Worm (Caenorhabditis elegans) whole organism, L2 larva: Measurements from ENCODE around the gene vab-1.

Source experiments
- C34F6.9 ChIP-seq: fragments of 150-350 bp; optimal IDR thresholded peaks from 2 replicates; lab custom pipeline; 2014; ENCODE audit warnings: missing biosample characterization, missing genetic modification characterization
- R02D3.7 ChIP-seq: fragments of 150-350 bp; optimal IDR thresholded peaks from 2 replicates; lab custom pipeline; 2014; ENCODE audit warnings: missing biosample characterization, missing genetic modification characterization
- Y55F3AM.14 ChIP-seq: fragments of 200-800 bp; sonication (Bioruptor generic); optimal IDR thresholded peaks from 2 replicates; lab custom pipeline; 2018; ENCODE audit warnings: mild to moderate bottlenecking, missing genetic modification characterization, missing compliant biosample characterization
- alr-1 ChIP-seq: fragments of 150-350 bp; optimal IDR thresholded peaks from 2 replicates; lab custom pipeline; 2014; ENCODE audit warnings: missing biosample characterization, missing genetic modification characterization
- aly-2 ChIP-seq: fragments of 150-350 bp; optimal IDR thresholded peaks from 2 replicates; lab custom pipeline; 2014; ENCODE audit warnings: missing biosample characterization, missing genetic modification characterization
- ama-1 ChIP-seq: fragments of 150-350 bp; optimal IDR thresholded peaks from 2 replicates; lab custom pipeline; 2018; ENCODE audit warnings: inconsistent platforms
- blmp-1 ChIP-seq: sonication (generic microtip); optimal IDR thresholded peaks from 2 replicates; lab custom pipeline; 2017; ENCODE audit warnings: missing genetic modification characterization, mild to moderate bottlenecking, missing compliant biosample characterization, antibody characterized with exemption, moderate library complexity; ENCODE audit not compliant: insufficient read depth
- ceh-16 ChIP-seq: fragments of 150-350 bp; optimal IDR thresholded peaks from 2 replicates; lab custom pipeline; 2014; ENCODE audit warnings: missing biosample characterization, missing genetic modification characterization
- crh-2 ChIP-seq: sonication (generic microtip); optimal IDR thresholded peaks from 2 replicates; lab custom pipeline; 2017; ENCODE audit warnings: missing biosample characterization, missing genetic modification characterization
- dmd-4 ChIP-seq: sonication (generic microtip); optimal IDR thresholded peaks from 2 replicates; lab custom pipeline; 2017; ENCODE audit warnings: missing biosample characterization, missing genetic modification characterization
- egl-27 ChIP-seq: sonication (generic microtip); optimal IDR thresholded peaks from 3 replicates; lab custom pipeline; 2017; ENCODE audit warnings: missing biosample characterization, missing genetic modification reagents, missing genetic modification characterization
- elt-3 ChIP-seq: sonication (generic microtip); optimal IDR thresholded peaks from 2 replicates; lab custom pipeline; 2017; ENCODE audit warnings: missing biosample characterization, missing genetic modification characterization
- fos-1 ChIP-seq: fragments of 150-350 bp; optimal IDR thresholded peaks from 2 replicates; lab custom pipeline; 2014; ENCODE audit warnings: missing biosample characterization, missing genetic modification characterization
- lin-11 ChIP-seq: fragments of 150-350 bp; sonication (generic microtip); optimal IDR thresholded peaks from 2 replicates; lab custom pipeline; 2014; ENCODE audit warnings: missing biosample characterization, missing genetic modification characterization, inconsistent platforms, mixed read lengths
- lin-13 ChIP-seq: fragments of 150-350 bp; optimal IDR thresholded peaks from 2 replicates; lab custom pipeline; 2014; ENCODE audit warnings: missing biosample characterization, missing genetic modification reagents, missing genetic modification characterization
- lin-39 ChIP-seq: fragments of 150-350 bp; optimal IDR thresholded peaks from 2 replicates; lab custom pipeline; 2014; ENCODE audit warnings: missing biosample characterization, missing genetic modification reagents, missing genetic modification characterization
- lsy-2 ChIP-seq, 2 experiments: fragments of 150-350 bp in 1 of 2; sonication (generic microtip) in 1 of 2; optimal IDR thresholded peaks; 2 replicates each; lab custom pipeline; 2014 to 2017; ENCODE audit warnings: missing biosample characterization in 2 of 2, missing genetic modification characterization in 2 of 2
- mab-5 ChIP-seq: fragments of 150-350 bp; optimal IDR thresholded peaks from 2 replicates; lab custom pipeline; 2014; ENCODE audit warnings: missing biosample characterization, missing genetic modification characterization
- mbf-1 ChIP-seq: sonication (generic microtip); optimal IDR thresholded peaks from 2 replicates; lab custom pipeline; 2017; ENCODE audit warnings: missing biosample characterization, missing genetic modification characterization
- mdl-1 ChIP-seq, 2 experiments: fragments of 150-350 bp in 1 of 2; sonication (generic microtip) in 1 of 2; optimal IDR thresholded peaks; 2 replicates each; lab custom pipeline; 2017; ENCODE audit warnings: missing biosample characterization in 2 of 2, missing genetic modification characterization in 2 of 2
- nhr-11 ChIP-seq: fragments of 150-350 bp; optimal IDR thresholded peaks from 2 replicates; lab custom pipeline; 2014; ENCODE audit warnings: missing biosample characterization, missing genetic modification characterization
- nhr-12 ChIP-seq: fragments of 150-350 bp; optimal IDR thresholded peaks from 2 replicates; lab custom pipeline; 2014; ENCODE audit warnings: missing biosample characterization, missing genetic modification characterization
- nhr-129 ChIP-seq: fragments of 150-350 bp; optimal IDR thresholded peaks from 2 replicates; lab custom pipeline; 2014; ENCODE audit warnings: missing biosample characterization, missing genetic modification characterization
- nhr-21 ChIP-seq: fragments of 150-350 bp; optimal IDR thresholded peaks from 2 replicates; lab custom pipeline; 2014; ENCODE audit warnings: missing biosample characterization, missing genetic modification characterization
- nhr-23 ChIP-seq: fragments of 150-350 bp; optimal IDR thresholded peaks from 2 replicates; lab custom pipeline; 2014; ENCODE audit warnings: missing biosample characterization, missing genetic modification reagents, missing genetic modification characterization
- nhr-237 ChIP-seq: fragments of 150-350 bp; optimal IDR thresholded peaks from 2 replicates; lab custom pipeline; 2014; ENCODE audit warnings: missing biosample characterization, missing genetic modification characterization
- nhr-25 ChIP-seq: fragments of 150-350 bp; sonication (generic microtip); optimal IDR thresholded peaks from 3 replicates; lab custom pipeline; 2014; ENCODE audit warnings: missing biosample characterization, missing genetic modification characterization
- nhr-6 ChIP-seq: fragments of 150-350 bp; optimal IDR thresholded peaks from 2 replicates; lab custom pipeline; 2014; ENCODE audit warnings: missing biosample characterization, missing genetic modification characterization
- nhr-77 ChIP-seq: fragments of 150-350 bp; optimal IDR thresholded peaks from 2 replicates; lab custom pipeline; 2014; ENCODE audit warnings: missing biosample characterization, missing genetic modification characterization
- peb-1 ChIP-seq: fragments of 150-350 bp; optimal IDR thresholded peaks from 2 replicates; lab custom pipeline; 2014; ENCODE audit warnings: missing biosample characterization, missing genetic modification characterization
- sem-4 ChIP-seq: fragments of 150-350 bp; optimal IDR thresholded peaks from 2 replicates; lab custom pipeline; 2014; ENCODE audit warnings: missing biosample characterization, missing genetic modification reagents, missing genetic modification characterization
- skn-1 ChIP-seq: sonication (generic microtip); optimal IDR thresholded peaks from 2 replicates; lab custom pipeline; 2017; ENCODE audit warnings: missing biosample characterization, missing genetic modification characterization
- sma-3 ChIP-seq: sonication (generic microtip); optimal IDR thresholded peaks from 2 replicates; lab custom pipeline; 2016; ENCODE audit warnings: missing genetic modification reagents, missing genetic modification characterization, missing compliant biosample characterization
- snpc-4 ChIP-seq: fragments of 150-350 bp; optimal IDR thresholded peaks from 2 replicates; lab custom pipeline; 2014; ENCODE audit warnings: missing biosample characterization, missing genetic modification characterization
- unc-39 ChIP-seq: fragments of 150-350 bp; optimal IDR thresholded peaks from 2 replicates; lab custom pipeline; 2014; ENCODE audit warnings: missing biosample characterization, missing genetic modification characterization
- unc-55 ChIP-seq: fragments of 150-350 bp; sonication (generic microtip); optimal IDR thresholded peaks from 3 replicates; lab custom pipeline; 2014; ENCODE audit warnings: missing biosample characterization, missing genetic modification reagents, missing genetic modification characterization
- unc-62 ChIP-seq: fragments of 150-350 bp; optimal IDR thresholded peaks from 2 replicates; lab custom pipeline; 2014; ENCODE audit warnings: missing biosample characterization, missing genetic modification reagents, missing genetic modification characterization
- zag-1 ChIP-seq: fragments of 150-350 bp; optimal IDR thresholded peaks from 2 replicates; lab custom pipeline; 2014; ENCODE audit warnings: missing biosample characterization, missing genetic modification characterization
- ztf-11 ChIP-seq: sonication (generic microtip); optimal IDR thresholded peaks from 2 replicates; lab custom pipeline; 2017; ENCODE audit warnings: missing biosample characterization, missing genetic modification characterization
- ztf-4 ChIP-seq: fragments of 150-350 bp; optimal IDR thresholded peaks from 2 replicates; lab custom pipeline; 2014; ENCODE audit warnings: missing biosample characterization, missing genetic modification characterization

Gene vab-1

DNA sequence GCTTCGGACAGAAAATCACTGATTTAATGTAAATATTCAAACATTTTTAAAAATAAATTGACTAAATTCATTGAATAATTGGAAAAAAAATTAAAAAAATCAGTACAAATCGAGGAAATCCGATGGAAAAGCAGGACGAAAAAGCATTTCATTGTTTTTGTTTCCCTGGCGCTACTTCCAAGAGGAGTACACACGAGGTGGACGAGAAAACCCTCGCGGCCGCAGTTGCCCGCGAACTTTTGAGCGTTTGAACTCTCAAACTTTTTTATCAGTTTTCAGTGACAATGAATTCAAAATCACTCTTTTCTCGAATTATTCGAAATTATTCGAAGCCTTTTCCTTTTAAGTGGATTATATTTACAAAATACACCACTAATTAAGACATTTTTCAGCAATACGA is 31.2 kb downstream of the vab-1 start, which contains the start of gene F35D11.4 (continued):
- TF ChIP-seq elt-3 (tag; lab: Kevin White, UChicago) = no peak
- peak; percentile 42 to 81 for TF ChIP-seq lsy-2 (tag; optimal IDR thresholded peaks at IDR 0.05; lab: Kevin White, UChicago)
- TF ChIP-seq mab-5 = peak; percentile 6
- TF ChIP-seq sem-4 = peak; percentile 57
- no peak for TF ChIP-seq R02D3.7 (tag; lab: Kevin White, UChicago)
- peak; percentile 58 for TF ChIP-seq snpc-4 (tag; lab: Kevin White, UChicago)
- no peak for TF ChIP-seq mbf-1 (tag; lab: Kevin White, UChicago)
- TF ChIP-seq egl-27 (tag; lab: Kevin White, UChicago) = no peak
- TF ChIP-seq ceh-16 (tag; lab: Kevin White, UChicago) = no peak
- TF ChIP-seq nhr-25 (tag; lab: Kevin White, UChicago) = peak; percentile 72
- TF ChIP-seq nhr-21 (tag; lab: Kevin White, UChicago) = peak; percentile 47
- TF ChIP-seq mdl-1 (tag; optimal IDR thresholded peaks at IDR 0.05; lab: Kevin White, UChicago) = no peak
- TF ChIP-seq lin-11 (tag; lab: Kevin White, UChicago) = peak; percentile 8
- peak; percentile 68 for TF ChIP-seq crh-2 (tag; lab: Kevin White, UChicago)
- TF ChIP-seq sma-3 (GFP tag; lab: Kevin White, UChicago) = peak; percentile 87
- no peak for TF ChIP-seq ztf-11 (tag; lab: Kevin White, UChicago)
- no peak for TF ChIP-seq alr-1 (tag; lab: Kevin White, UChicago)
- TF ChIP-seq ztf-4 (tag; lab: Kevin White, UChicago) = no peak
- TF ChIP-seq nhr-6 (tag; lab: Kevin White, UChicago) = no peak
- TF ChIP-seq lin-39 (tag; lab: Kevin White, UChicago) = no peak
- no peak for TF ChIP-seq blmp-1 (tag; lab: Kevin White, UChicago)
- peak; percentile 72 for TF ChIP-seq fos-1 (tag; lab: Kevin White, UChicago)
- peak; percentile 54 for TF ChIP-seq lin-13 (GFP tag; lab: Kevin White, UChicago)
- TF ChIP-seq dmd-4 (tag; lab: Kevin White, UChicago) = no peak
- TF ChIP-seq nhr-11 (tag; lab: Kevin White, UChicago) = no peak
- no peak for TF ChIP-seq ama-1 (lab: Kevin White, UChicago)
- TF ChIP-seq unc-39 (tag; lab: Kevin White, UChicago) = no peak
- no peak for TF ChIP-seq peb-1 (tag; lab: Kevin White, UChicago)

DNA sequence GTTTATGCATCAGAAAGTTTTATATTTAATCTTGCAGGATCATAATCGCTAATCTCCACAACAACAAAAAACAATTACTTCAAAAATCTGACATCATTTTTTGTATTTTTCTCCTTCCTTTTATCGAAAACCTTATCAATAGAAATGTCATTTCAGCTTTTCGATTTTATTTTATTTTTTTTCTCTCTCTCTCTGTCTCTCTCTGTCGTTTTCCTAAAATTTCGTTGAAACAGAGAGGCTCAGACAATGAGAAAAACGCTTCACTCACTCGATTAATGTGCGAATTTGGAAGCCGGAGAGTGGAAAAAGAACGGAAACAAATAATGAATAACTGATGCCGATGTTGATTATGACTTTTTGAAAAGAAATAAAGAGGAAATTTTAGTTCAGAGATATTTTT is 32.3 kb downstream of the vab-1 start:
- no peak for TF ChIP-seq Y55F3AM.14 (GFP tag; lab: Kevin White, UChicago)
- no peak for TF ChIP-seq peb-1 (tag; lab: Kevin White, UChicago)
- TF ChIP-seq ceh-16 (tag; lab: Kevin White, UChicago) = no peak
- TF ChIP-seq skn-1 = peak; percentile 70
- peak; percentile 92 for TF ChIP-seq fos-1 (tag; lab: Kevin White, UChicago)
- TF ChIP-seq alr-1 (tag; lab: Kevin White, UChicago) = no peak
- no peak for TF ChIP-seq nhr-129 (tag; lab: Kevin White, UChicago)
- TF ChIP-seq unc-55 (GFP tag; lab: Kevin White, UChicago) = peak; percentile 52
- TF ChIP-seq zag-1 (tag; lab: Kevin White, UChicago) = no peak
- peak; percentile 52 for TF ChIP-seq crh-2 (tag; lab: Kevin White, UChicago)
- peak; percentile 33 for TF ChIP-seq C34F6.9 (tag; lab: Kevin White, UChicago)
- peak in 1 of 2 experiments; percentile 28 for TF ChIP-seq lsy-2 (tag; optimal IDR thresholded peaks at IDR 0.05; lab: Kevin White, UChicago)
- TF ChIP-seq, all 48 proteins: peak for 6

DNA sequence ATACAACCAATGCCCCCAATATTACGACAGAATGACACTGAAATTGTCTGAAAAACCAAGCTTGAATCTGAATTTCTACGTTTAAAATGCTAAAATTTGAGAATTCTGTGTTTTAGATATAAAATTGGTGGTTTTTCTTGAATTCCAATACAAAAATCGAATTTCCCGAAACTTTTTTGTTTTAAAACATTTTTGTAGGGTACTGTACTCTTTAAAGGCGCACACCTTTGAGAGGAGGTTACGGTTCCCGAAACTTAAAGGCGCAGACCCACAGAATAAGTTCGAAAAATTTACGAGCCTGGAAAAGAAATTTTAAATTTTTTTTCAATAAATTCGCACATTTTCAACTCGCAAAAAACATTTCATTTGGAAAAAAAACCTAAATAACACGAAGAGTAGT is 32.9 kb downstream of the vab-1 start:
- TF ChIP-seq unc-62 (GFP tag; lab: Kevin White, UChicago) = no peak
- TF ChIP-seq zag-1 (tag; lab: Kevin White, UChicago) = no peak
- no peak for TF ChIP-seq nhr-12 (tag; lab: Kevin White, UChicago)
- TF ChIP-seq nhr-77 (tag; lab: Kevin White, UChicago) = no peak
- no peak for TF ChIP-seq skn-1
- TF ChIP-seq unc-39 (tag; lab: Kevin White, UChicago) = no peak
- no peak for TF ChIP-seq elt-3 (tag; lab: Kevin White, UChicago)
- no peak for TF ChIP-seq dmd-4 (tag; lab: Kevin White, UChicago)
- TF ChIP-seq nhr-23 (tag; lab: Kevin White, UChicago) = no peak
- TF ChIP-seq aly-2 = no peak
- TF ChIP-seq nhr-129 (tag; lab: Kevin White, UChicago) = no peak
- no peak for TF ChIP-seq nhr-21 (tag; lab: Kevin White, UChicago)
- no peak for TF ChIP-seq nhr-237 (tag; lab: Kevin White, UChicago)
- TF ChIP-seq nhr-6 (tag; lab: Kevin White, UChicago) = no peak
